Fruit fly (Drosophila melanogaster): ENCODE measurements around the gene CG31800.

- TF ChIP-seq Rel (GFP tag; optimal IDR thresholded peaks at IDR 0.05): no peak
- no peak for TF ChIP-seq Rel (tag; optimal IDR thresholded peaks at IDR 0.05)
- peak; percentile 8 for TF ChIP-seq br (GFP tag; optimal IDR thresholded peaks at IDR 0.05)
- TF ChIP-seq pan (optimal IDR thresholded peaks at IDR 0.05): no peak
Measured at dm6 chr2L:18985201-18986124, 48.9 kb downstream of the CG31800 start.

Data from whole organism, wandering third instar larva.